Worm (Caenorhabditis elegans): ENCODE data around the gene nhr-108.

The nhr-108 gene

ce11 chrV:15957098-15957497, 32.8 kb upstream of the nhr-108 start, which contains the start of gene F36G9.3:
Gene F36G9.3 (plus strand): TSS chrV:15957398.
- TF ChIP-seq tbx-37 (GFP tag; conservative IDR thresholded peaks at IDR 0.05) (no peak), tbx-11 (GFP tag; IDR thresholded peaks at IDR 0.05) (no peak), aly-1 (tag; optimal IDR thresholded peaks at IDR 0.05) (no peak), B0310.2 (tag; optimal IDR thresholded peaks at IDR 0.05) (no peak), ama-1 (optimal IDR thresholded peaks at IDR 0.05) (no peak), pes-1 (GFP tag; IDR thresholded peaks at IDR 0.05) (no peak), hmg-4 (GFP tag; optimal IDR thresholded peaks at IDR 0.05) (no peak), hmbx-1 (tag; optimal IDR thresholded peaks at IDR 0.05) (no peak)

ce11 chrV:15955497-15955896, 31.2 kb upstream of the nhr-108 start, which contains the start of gene srh-186:
Gene srh-186 (plus strand): TSS chrV:15955797.
- TF ChIP-seq ceh-36 (tag; optimal IDR thresholded peaks at IDR 0.05) (no peak), hnd-1 (tag; optimal IDR thresholded peaks at IDR 0.05) (no peak), ama-1 (optimal IDR thresholded peaks at IDR 0.05) (no peak), ceh-13 (GFP tag; optimal IDR thresholded peaks at IDR 0.05) (no peak), F13C5.2 (tag; optimal IDR thresholded peaks at IDR 0.05) (no peak), hmg-4 (GFP tag; optimal IDR thresholded peaks at IDR 0.05) (no peak), sea-1 (GFP tag; conservative IDR thresholded peaks at IDR 0.05) (no peak), scrt-1 (GFP tag; IDR thresholded peaks at IDR 0.05) (no peak), hmbx-1 (tag; optimal IDR thresholded peaks at IDR 0.05) (no peak)

ce11 chrV:15954932-15955331, 30.7 kb upstream of the nhr-108 start, which contains the start of gene srw-57:
Gene srw-57 (minus strand): TSS chrV:15955032.
- TF ChIP-seq flt-1 (GFP tag; IDR thresholded peaks at IDR 0.05) (no peak), hmg-4 (GFP tag; optimal IDR thresholded peaks at IDR 0.05) (no peak), pes-1 (GFP tag; IDR thresholded peaks at IDR 0.05) (no peak), ceh-36 (tag; optimal IDR thresholded peaks at IDR 0.05) (no peak), scrt-1 (GFP tag; IDR thresholded peaks at IDR 0.05) (no peak), sea-1 (GFP tag; conservative IDR thresholded peaks at IDR 0.05) (no peak), hnd-1 (tag; optimal IDR thresholded peaks at IDR 0.05) (no peak)

ce11 chrV:15952762-15953161, 28.5 kb upstream of the nhr-108 start, which contains the start of gene srw-56:
Gene srw-56 (minus strand): TSS chrV:15952862.
- TF ChIP-seq B0310.2 (tag; optimal IDR thresholded peaks at IDR 0.05) (no peak), sea-1 (GFP tag; conservative IDR thresholded peaks at IDR 0.05) (no peak), ceh-36 (tag; optimal IDR thresholded peaks at IDR 0.05) (no peak), hnd-1 (tag; optimal IDR thresholded peaks at IDR 0.05) (no peak), flt-1 (GFP tag; IDR thresholded peaks at IDR 0.05) (no peak), tbx-37 (GFP tag; conservative IDR thresholded peaks at IDR 0.05) (no peak)

- no peak for TF ChIP-seq tbx-37 (GFP tag; conservative IDR thresholded peaks at IDR 0.05)
- no peak for TF ChIP-seq hnd-1 (tag; optimal IDR thresholded peaks at IDR 0.05)
- no peak for TF ChIP-seq hmbx-1 (tag; optimal IDR thresholded peaks at IDR 0.05)
- no peak for TF ChIP-seq ets-7 (tag; optimal IDR thresholded peaks at IDR 0.05)
- TF ChIP-seq scrt-1 (GFP tag; IDR thresholded peaks at IDR 0.05), result no peak
- no peak for TF ChIP-seq sea-1 (GFP tag; conservative IDR thresholded peaks at IDR 0.05)
- no peak for TF ChIP-seq hmg-4 (GFP tag; optimal IDR thresholded peaks at IDR 0.05)
- TF ChIP-seq ama-1 (optimal IDR thresholded peaks at IDR 0.05), result no peak
- no peak for TF ChIP-seq tra-4 (tag; optimal IDR thresholded peaks at IDR 0.05)
- no peak for TF ChIP-seq flt-1 (GFP tag; IDR thresholded peaks at IDR 0.05)
- TF ChIP-seq ceh-13 (GFP tag; optimal IDR thresholded peaks at IDR 0.05), result no peak
- no peak for TF ChIP-seq tbx-11 (GFP tag; IDR thresholded peaks at IDR 0.05)
- no peak for TF ChIP-seq F13C5.2 (tag; optimal IDR thresholded peaks at IDR 0.05)
- no peak for TF ChIP-seq ceh-36 (tag; optimal IDR thresholded peaks at IDR 0.05)
- TF ChIP-seq B0310.2 (tag; optimal IDR thresholded peaks at IDR 0.05), result no peak
- no peak for TF ChIP-seq pes-1 (GFP tag; IDR thresholded peaks at IDR 0.05)
- no peak for TF ChIP-seq aly-1 (tag; optimal IDR thresholded peaks at IDR 0.05)
Measured at ce11 chrV:15950903-15951302, 26.6 kb upstream of the nhr-108 start, which contains the start of gene srw-59. Gene srw-59 (minus strand): TSS chrV:15951003.

- TF ChIP-seq aly-1 (tag; optimal IDR thresholded peaks at IDR 0.05) (no peak), ceh-36 (tag; optimal IDR thresholded peaks at IDR 0.05) (no peak), B0310.2 (tag; optimal IDR thresholded peaks at IDR 0.05) (no peak), scrt-1 (GFP tag; IDR thresholded peaks at IDR 0.05) (no peak), tbx-37 (GFP tag; conservative IDR thresholded peaks at IDR 0.05) (no peak), hmbx-1 (tag; optimal IDR thresholded peaks at IDR 0.05) (no peak), hnd-1 (tag; optimal IDR thresholded peaks at IDR 0.05) (no peak), ets-7 (tag; optimal IDR thresholded peaks at IDR 0.05) (no peak), F13C5.2 (tag; optimal IDR thresholded peaks at IDR 0.05) (no peak), hmg-4 (GFP tag; optimal IDR thresholded peaks at IDR 0.05) (no peak), ceh-13 (GFP tag; optimal IDR thresholded peaks at IDR 0.05) (no peak), flt-1 (GFP tag; IDR thresholded peaks at IDR 0.05) (no peak), tra-4 (tag; optimal IDR thresholded peaks at IDR 0.05) (no peak), tbx-11 (GFP tag; IDR thresholded peaks at IDR 0.05) (no peak), sea-1 (GFP tag; conservative IDR thresholded peaks at IDR 0.05) (no peak), pes-1 (GFP tag; IDR thresholded peaks at IDR 0.05) (no peak), ama-1 (optimal IDR thresholded peaks at IDR 0.05) (no peak)
Measured at ce11 chrV:15943125-15943524, 18.9 kb upstream of the nhr-108 start, which contains the start of gene srw-53. Gene srw-53 (plus strand): TSS chrV:15943425.

ce11 chrV:15940254-15940653, 16.0 kb upstream of the nhr-108 start, which contains the start of gene srw-55:
Gene srw-55 (minus strand): TSS chrV:15940354.
- no peak for TF ChIP-seq ceh-36 (tag; optimal IDR thresholded peaks at IDR 0.05)
- no peak for TF ChIP-seq ceh-13 (GFP tag; optimal IDR thresholded peaks at IDR 0.05)

ce11 chrV:15932390-15932789, 8.1 kb upstream of the nhr-108 start, which contains the start of gene srw-26:
Gene srw-26 (minus strand): TSS chrV:15932490.
- TF ChIP-seq tra-4 (tag; optimal IDR thresholded peaks at IDR 0.05) (no peak), ama-1 (optimal IDR thresholded peaks at IDR 0.05) (no peak), hmg-4 (GFP tag; optimal IDR thresholded peaks at IDR 0.05) (no peak), ceh-13 (GFP tag; optimal IDR thresholded peaks at IDR 0.05) (no peak), flt-1 (GFP tag; IDR thresholded peaks at IDR 0.05) (no peak), F13C5.2 (tag; optimal IDR thresholded peaks at IDR 0.05) (no peak), tbx-37 (GFP tag; conservative IDR thresholded peaks at IDR 0.05) (no peak), pes-1 (GFP tag; IDR thresholded peaks at IDR 0.05) (no peak), hmbx-1 (tag; optimal IDR thresholded peaks at IDR 0.05) (no peak), B0310.2 (tag; optimal IDR thresholded peaks at IDR 0.05) (no peak)
